Worm (Caenorhabditis elegans) whole organism, L1 larva: Measurements from ENCODE around the gene F10A3.12.

Source experiments
- aly-2 ChIP-seq: fragments of 150-350 bp; optimal IDR thresholded peaks from 2 replicates; lab custom pipeline; 2014; ENCODE audit warnings: missing biosample characterization, missing genetic modification characterization
- ceh-82 ChIP-seq, 3 experiments: fragments of 150-350 bp in 1 of 3; sonication (generic microtip) in 2 of 3; optimal IDR thresholded peaks; 2 replicates each; lab custom pipeline; 2014 to 2017; ENCODE audit warnings: missing biosample characterization in 3 of 3, missing genetic modification characterization in 3 of 3
- ets-5 ChIP-seq: fragments of 200-800 bp; sonication (Bioruptor generic); IDR thresholded peaks from 2 replicates; pipeline ENCODE4 v1.3.6; 2022; ENCODE audit warnings: missing genetic modification characterization, missing compliant biosample characterization
- isw-1 ChIP-seq: fragments of 200-800 bp; sonication (Bioruptor generic); IDR thresholded peaks from 2 replicates; pipeline ENCODE4 v1.3.6; 2022; ENCODE audit warnings: missing genetic modification characterization, missing compliant biosample characterization
- lin-14 ChIP-seq: fragments of 200-800 bp; sonication (Bioruptor generic); optimal IDR thresholded peaks from 2 replicates; lab custom pipeline; 2018; ENCODE audit warnings: mild to moderate bottlenecking, missing genetic modification characterization, moderate library complexity, missing compliant biosample characterization
- lin-39 ChIP-seq: fragments of 150-350 bp; optimal IDR thresholded peaks from 2 replicates; lab custom pipeline; 2014; ENCODE audit warnings: missing biosample characterization, missing genetic modification reagents, missing genetic modification characterization
- nhr-237 ChIP-seq: fragments of 150-350 bp; optimal IDR thresholded peaks from 2 replicates; lab custom pipeline; 2014; ENCODE audit warnings: missing biosample characterization, missing genetic modification characterization
- pag-3 ChIP-seq: sonication (generic microtip); optimal IDR thresholded peaks from 2 replicates; lab custom pipeline; 2017; ENCODE audit warnings: missing genetic modification characterization, mild to moderate bottlenecking, missing compliant biosample characterization, antibody characterized with exemption, borderline replicate concordance; ENCODE audit not compliant: insufficient read depth
- pqm-1 ChIP-seq: sonication (generic microtip); optimal IDR thresholded peaks from 3 replicates; lab custom pipeline; 2017; ENCODE audit warnings: missing biosample characterization, missing genetic modification characterization
- skn-1 ChIP-seq: fragments of 150-350 bp; optimal IDR thresholded peaks from 2 replicates; lab custom pipeline; 2014; ENCODE audit warnings: missing biosample characterization, missing genetic modification characterization
- snpc-4 ChIP-seq: fragments of 150-350 bp; optimal IDR thresholded peaks from 2 replicates; lab custom pipeline; 2014; ENCODE audit warnings: missing biosample characterization, missing genetic modification characterization
- sptf-1 ChIP-seq: fragments of 150-350 bp; optimal IDR thresholded peaks from 2 replicates; lab custom pipeline; 2014; ENCODE audit warnings: missing biosample characterization, missing genetic modification characterization
- sup-37 ChIP-seq: fragments of 200-800 bp; sonication (Bioruptor generic); optimal IDR thresholded peaks from 2 replicates; lab custom pipeline; 2018; ENCODE audit warnings: mild to moderate bottlenecking, missing genetic modification characterization, missing compliant biosample characterization
- zag-1 ChIP-seq: fragments of 150-350 bp; optimal IDR thresholded peaks from 2 replicates; lab custom pipeline; 2014; ENCODE audit warnings: missing biosample characterization, missing genetic modification characterization

ce11 chrV:16121451-16121850 is 42.4 kb upstream of the F10A3.12 start:
- TF ChIP-seq pag-3 (tag; lab: Kevin White, UChicago) (no peak), nhr-237 (no peak), aly-2 (no peak), sup-37 (no peak), lin-14 (GFP tag; lab: Kevin White, UChicago) (no peak), ceh-82 (tag; optimal IDR thresholded peaks at IDR 0.05; lab: Kevin White, UChicago) (no peak), sptf-1 (no peak), snpc-4 (tag; lab: Kevin White, UChicago) (no peak), zag-1 (no peak), skn-1 (tag; lab: Kevin White, UChicago) (no peak), pqm-1 (no peak), ets-5 (GFP tag; lab: Robert Waterston, UW) (no peak), lin-39 (tag; lab: Kevin White, UChicago) (no peak), isw-1 (GFP tag; lab: Robert Waterston, UW) (no peak)
